Worm (Caenorhabditis elegans): ENCODE data around the gene F01D5.3.
A peak's percentile ranks its signal among the peaks of the same experiment; 100 is the strongest.
"Not testable (repeated sequence)": the region's sequence is repeated elsewhere in the genome, so short reads cannot be mapped to it uniquely, and the experiment has no call there.

F01D5.3 gene

DNA sequence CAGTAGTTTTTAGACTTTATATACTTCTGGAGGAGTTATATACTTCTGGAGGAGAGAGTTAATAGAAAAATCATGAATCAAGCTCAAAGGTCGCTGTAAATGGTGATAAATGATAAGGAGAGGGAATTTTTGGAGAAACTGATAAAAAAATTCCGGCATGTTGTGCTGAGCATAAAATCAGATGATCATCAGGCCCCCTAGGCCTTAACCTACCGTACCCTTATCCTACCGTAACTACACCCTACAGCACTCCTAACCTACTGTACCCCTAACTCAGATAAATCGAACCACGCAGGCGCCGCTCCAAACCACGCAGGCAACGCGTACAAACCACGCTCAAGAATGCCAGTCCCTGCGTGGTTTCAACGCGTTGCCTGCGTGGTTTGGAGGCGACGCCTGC lies at the start of gene F01D5.3:
F01D5.3 (minus strand) TSS at position 101 of the 400 bp plus-strand sequence.
- not testable (repeated sequence) for TF ChIP-seq ceh-14, F13H6.1, dve-1 (tag; optimal IDR thresholded peaks at IDR 0.05)

DNA sequence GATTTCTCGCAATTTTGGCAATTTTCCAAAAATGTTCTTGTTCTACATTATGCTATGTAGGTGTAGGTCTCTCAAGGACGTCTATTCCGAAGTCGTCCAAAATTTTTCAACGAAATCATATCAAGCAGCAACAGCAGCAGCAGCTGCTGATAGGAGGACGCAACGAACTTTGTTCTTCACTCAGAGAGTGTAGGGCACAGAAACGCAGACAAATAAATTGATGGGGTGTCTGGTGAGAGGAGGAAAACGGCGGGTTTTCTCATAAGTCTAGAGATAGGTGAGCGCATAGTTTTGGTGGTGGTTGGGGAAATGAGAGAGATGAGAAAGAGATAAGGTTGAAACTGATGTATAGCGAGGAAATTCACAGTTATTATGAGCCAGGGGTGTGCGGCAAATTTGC lies 49.2 kb upstream of the F01D5.3 start:
- TF ChIP-seq ceh-18 (tag; optimal IDR thresholded peaks at IDR 0.05) (peak; percentile 29), tbx-2 (tag; optimal IDR thresholded peaks at IDR 0.05) (peak; percentile 5), elt-2 (tag; optimal IDR thresholded peaks at IDR 0.05) (peak; percentile 61), ref-2 (tag; optimal IDR thresholded peaks at IDR 0.05) (no peak), fax-1 (tag; optimal IDR thresholded peaks at IDR 0.05) (no peak), nfya-1 (tag; optimal IDR thresholded peaks at IDR 0.05) (peak; percentile 65), ama-1 (optimal IDR thresholded peaks at IDR 0.05) (no peak), rnt-1 (tag; optimal IDR thresholded peaks at IDR 0.05) (peak; percentile 48)

DNA sequence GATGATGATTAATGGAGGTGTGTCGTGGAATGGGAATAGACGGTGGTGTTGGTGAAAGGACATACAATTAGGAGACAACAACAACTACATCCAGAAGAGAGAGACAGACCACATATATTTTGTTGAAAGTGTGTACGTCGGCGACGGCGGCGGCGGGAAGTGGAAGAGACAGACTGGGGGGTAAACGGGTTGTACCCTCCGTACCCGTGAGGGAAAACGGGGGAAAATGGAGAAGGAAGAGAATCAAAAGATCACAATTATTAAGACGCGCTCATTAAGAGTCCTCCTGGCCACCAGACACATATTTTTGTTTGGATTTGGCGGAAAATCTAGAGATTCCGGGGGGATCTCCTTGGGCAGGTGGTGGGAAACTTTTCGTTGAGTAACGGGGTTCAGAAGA lies 46.5 kb upstream of the F01D5.3 start:
- TF ChIP-seq ceh-18 (tag; optimal IDR thresholded peaks at IDR 0.05): peak; percentile 21
- no peak for TF ChIP-seq hlh-13 (GFP tag; optimal IDR thresholded peaks at IDR 0.05)
- TF ChIP-seq sdc-2 (tag; optimal IDR thresholded peaks at IDR 0.05): peak; percentile 39
- TF ChIP-seq ceh-34 (tag; optimal IDR thresholded peaks at IDR 0.05): peak; percentile 47
- peak; percentile 17 for TF ChIP-seq rnt-1 (tag; optimal IDR thresholded peaks at IDR 0.05)
- TF ChIP-seq npax-4 (tag; optimal IDR thresholded peaks at IDR 0.05): no peak
- TF ChIP-seq ceh-24 (tag; optimal IDR thresholded peaks at IDR 0.05): no peak
- TF ChIP-seq ceh-19 (GFP tag; optimal IDR thresholded peaks at IDR 0.05): peak; percentile 3
- peak; percentile 34 for TF ChIP-seq ceh-31 (tag; optimal IDR thresholded peaks at IDR 0.05)

DNA sequence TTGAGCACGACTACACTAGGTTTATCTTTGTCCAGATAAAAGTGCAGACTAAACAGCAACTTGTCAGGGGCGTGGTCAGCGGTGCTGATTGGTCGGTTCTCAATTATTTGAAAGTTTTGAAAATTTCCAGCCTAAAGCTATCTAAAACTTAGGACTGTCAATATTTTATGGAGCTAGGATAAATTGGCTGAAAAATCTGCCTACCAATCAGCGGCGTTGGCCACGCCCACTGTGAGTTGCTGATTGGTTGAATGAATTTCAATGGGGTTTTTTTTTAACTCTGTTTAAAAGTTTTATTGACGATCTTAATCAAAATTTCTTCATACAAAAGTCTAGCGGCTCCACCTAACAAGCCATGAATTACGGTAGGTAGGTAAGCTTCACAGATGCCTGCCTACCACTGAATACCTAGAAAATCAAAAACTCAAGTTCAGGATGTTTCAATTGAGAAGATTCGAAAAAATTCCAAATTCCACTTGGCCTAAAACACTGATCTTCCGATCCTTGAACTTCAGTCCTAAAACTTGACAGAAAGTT lies 46.1 kb upstream of the F01D5.3 start:
- TF ChIP-seq nfya-1 (tag; optimal IDR thresholded peaks at IDR 0.05): peak; percentile 83
- TF ChIP-seq Y22D7AL.16 (tag; optimal IDR thresholded peaks at IDR 0.05): no peak
- no peak for TF ChIP-seq ceh-6 (GFP tag; optimal IDR thresholded peaks at IDR 0.05)
- TF ChIP-seq sox-4 (tag; optimal IDR thresholded peaks at IDR 0.05): no peak

DNA sequence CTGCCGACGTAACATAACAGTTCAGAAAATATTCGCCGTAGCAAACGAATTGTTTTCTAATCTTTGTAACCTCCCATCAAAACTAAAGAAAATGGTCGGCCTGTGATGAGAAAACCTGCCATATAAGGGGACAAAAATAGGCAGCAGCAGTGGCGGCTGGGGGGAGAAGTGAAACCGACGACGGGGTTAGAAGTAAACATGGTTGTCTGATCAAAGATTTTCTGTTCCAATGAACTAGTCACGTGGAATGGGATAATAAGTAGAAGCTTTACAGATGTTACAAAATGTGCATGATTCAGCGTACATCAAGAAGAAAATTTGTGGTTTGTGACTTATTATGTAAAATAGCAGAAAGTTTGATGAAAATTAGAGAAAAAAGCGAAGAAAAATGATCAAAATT lies 45.3 kb upstream of the F01D5.3 start:
- no peak for TF ChIP-seq F13H6.1 (tag; optimal IDR thresholded peaks at IDR 0.05)
- no peak for TF ChIP-seq che-1 (tag; optimal IDR thresholded peaks at IDR 0.05)
- TF ChIP-seq lin-11 (tag; optimal IDR thresholded peaks at IDR 0.05): no peak
- TF ChIP-seq ceh-18 (tag; optimal IDR thresholded peaks at IDR 0.05): no peak
- no peak for TF ChIP-seq ama-1 (optimal IDR thresholded peaks at IDR 0.05)

DNA sequence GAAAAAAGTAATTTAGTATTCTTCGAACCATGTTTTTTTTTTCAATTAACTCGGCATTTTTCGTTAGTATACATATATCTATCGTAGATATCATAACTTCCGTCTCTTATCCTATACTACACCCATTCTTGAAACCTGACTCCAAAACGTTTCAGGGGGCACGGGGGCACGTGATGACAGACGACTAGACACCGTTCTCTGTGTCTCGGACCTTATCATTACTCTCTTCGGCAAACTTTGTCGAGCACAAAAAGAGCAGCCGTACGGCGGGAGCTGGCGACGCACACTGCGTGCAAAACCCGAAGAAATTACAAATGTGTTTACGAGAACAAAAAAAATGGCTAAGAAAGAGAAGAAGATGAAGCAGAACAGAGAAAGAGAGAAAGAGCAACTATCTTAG lies 44.3 kb upstream of the F01D5.3 start:
- TF ChIP-seq mec-3 (tag; optimal IDR thresholded peaks at IDR 0.05; ENCODE audit: borderline replicate concordance): no peak
- no peak for TF ChIP-seq hlh-15 (tag; optimal IDR thresholded peaks at IDR 0.05)
- peak; percentile 39 for TF ChIP-seq ceh-14 (tag; optimal IDR thresholded peaks at IDR 0.05)
- TF ChIP-seq hlh-8 (tag; optimal IDR thresholded peaks at IDR 0.05): no peak
- TF ChIP-seq gmeb-2 (tag; optimal IDR thresholded peaks at IDR 0.05): no peak
- TF ChIP-seq pros-1 (tag; optimal IDR thresholded peaks at IDR 0.05): no peak
- TF ChIP-seq K02D7.2 (tag; optimal IDR thresholded peaks at IDR 0.05): no peak
- TF ChIP-seq ceh-18 (tag; optimal IDR thresholded peaks at IDR 0.05): peak; percentile 80
- no peak for TF ChIP-seq unc-86 (tag; optimal IDR thresholded peaks at IDR 0.05)
- no peak for TF ChIP-seq unc-55 (GFP tag; optimal IDR thresholded peaks at IDR 0.05)
- TF ChIP-seq ceh-31 (tag; optimal IDR thresholded peaks at IDR 0.05): peak; percentile 23
- no peak for TF ChIP-seq ceh-19 (GFP tag; optimal IDR thresholded peaks at IDR 0.05)
- TF ChIP-seq T23F11.4 (GFP tag; optimal IDR thresholded peaks at IDR 0.05): no peak
- TF ChIP-seq npax-4 (tag; optimal IDR thresholded peaks at IDR 0.05): no peak
- TF ChIP-seq Y22D7AL.16 (tag; optimal IDR thresholded peaks at IDR 0.05): no peak
- no peak for TF ChIP-seq madf-2 (tag; optimal IDR thresholded peaks at IDR 0.05)
- no peak for TF ChIP-seq F13H6.1 (tag; optimal IDR thresholded peaks at IDR 0.05)
- TF ChIP-seq nfya-1 (tag; optimal IDR thresholded peaks at IDR 0.05): no peak
- TF ChIP-seq sox-2 (GFP tag; IDR thresholded peaks at IDR 0.05): no peak
- TF ChIP-seq tbx-2 (tag; optimal IDR thresholded peaks at IDR 0.05): peak; percentile 31
- peak; percentile 21 for TF ChIP-seq hlh-30 (tag; optimal IDR thresholded peaks at IDR 0.05; ENCODE audit: insufficient read depth)
- TF ChIP-seq unc-42 (tag; optimal IDR thresholded peaks at IDR 0.05): peak; percentile 49
- no peak for TF ChIP-seq rnt-1 (tag; optimal IDR thresholded peaks at IDR 0.05)
- peak; percentile 78 for TF ChIP-seq ceh-34 (tag; optimal IDR thresholded peaks at IDR 0.05)
- TF ChIP-seq elt-2 (tag; optimal IDR thresholded peaks at IDR 0.05): peak; percentile 16

Measured in whole organism, late embryonic.